Worm (Caenorhabditis elegans) whole organism, midembryonic: ENCODE data around the gene F55C9.14.

Experiments used
- T22C8.4 ChIP-seq: fragments of 200-800 bp; sonication (Bioruptor generic); IDR thresholded peaks from 2 replicates; pipeline ENCODE4 v1.3.6; 2022; ENCODE audit warnings: missing genetic modification characterization, missing compliant biosample characterization
- cog-1 ChIP-seq: sonication (generic microtip); optimal IDR thresholded peaks from 2 replicates; lab custom pipeline; 2016; ENCODE audit warnings: missing genetic modification characterization, missing compliant biosample characterization
- flt-1 ChIP-seq: fragments of 200-800 bp; sonication (Bioruptor generic); IDR thresholded peaks from 2 replicates; pipeline ENCODE4 v1.3.6; 2022; ENCODE audit warnings: missing genetic modification characterization, missing compliant biosample characterization
- klf-2 ChIP-seq: fragments of 200-800 bp; sonication (Bioruptor generic); conservative IDR thresholded peaks from 2 replicates; pipeline ENCODE4 v1.3.6; 2022; ENCODE audit warnings: missing genetic modification reagents, missing genetic modification characterization, missing compliant biosample characterization
- med-1 ChIP-seq: sonication (generic microtip); optimal IDR thresholded peaks from 2 replicates; lab custom pipeline; 2017; ENCODE audit warnings: missing genetic modification characterization, mild to moderate bottlenecking, missing compliant biosample characterization, antibody characterized with exemption, missing genetic modification reagents; ENCODE audit not compliant: insufficient read depth
- ref-1 ChIP-seq: fragments of 200-800 bp; sonication (Bioruptor generic); conservative IDR thresholded peaks from 2 replicates; pipeline ENCODE4 v1.3.6; 2022; ENCODE audit warnings: missing genetic modification reagents, missing genetic modification characterization, missing compliant biosample characterization
- tab-1 ChIP-seq: fragments of 200-800 bp; sonication (Bioruptor generic); IDR thresholded peaks from 2 replicates; pipeline ENCODE4 v1.3.6; 2022; ENCODE audit warnings: missing genetic modification characterization, missing compliant biosample characterization
- ztf-23 ChIP-seq: fragments of 200-800 bp; sonication (Bioruptor generic); IDR thresholded peaks from 2 replicates; pipeline ENCODE4 v1.3.6; 2022; ENCODE audit warnings: missing genetic modification reagents, missing genetic modification characterization, missing compliant biosample characterization
- ztf-29 ChIP-seq: fragments of 200-800 bp; sonication (Bioruptor generic); IDR thresholded peaks from 2 replicates; pipeline ENCODE4 v1.3.6; 2022; ENCODE audit warnings: missing genetic modification reagents, missing genetic modification characterization, missing compliant biosample characterization

The F55C9.14 gene

DNA sequence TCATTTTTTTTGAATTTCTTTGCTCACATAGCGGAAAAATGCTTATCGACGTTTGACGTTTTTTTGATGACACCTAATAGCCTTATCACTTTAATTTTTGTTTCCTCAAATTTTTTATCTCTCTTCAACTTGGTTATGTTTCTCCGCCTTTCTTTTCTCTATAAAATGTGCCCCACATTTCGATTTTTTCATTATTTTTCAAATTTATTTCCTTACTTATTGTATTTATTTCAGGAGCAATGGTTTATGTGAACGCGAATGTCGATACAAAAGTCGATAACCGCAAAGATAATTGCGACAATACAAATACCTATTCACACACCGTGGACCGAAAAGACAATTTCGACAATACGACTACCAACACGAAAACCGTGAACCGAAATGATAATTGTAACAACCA lies 21.0 kb downstream of the F55C9.14 start, which contains the start of gene sdz-6:
sdz-6 (plus strand) TSS at position 229 of the 400 bp plus-strand sequence.
- TF ChIP-seq tab-1 (GFP tag; lab: Robert Waterston, UW) (no peak), ref-1 (GFP tag; lab: Robert Waterston, UW) (no peak), med-1 (GFP tag; lab: Kevin White, UChicago) (no peak), klf-2 (GFP tag; lab: Robert Waterston, UW) (no peak), ztf-23 (GFP tag; lab: Robert Waterston, UW) (no peak), ztf-29 (no peak), cog-1 (tag; lab: Kevin White, UChicago) (no peak), flt-1 (GFP tag; lab: Robert Waterston, UW) (no peak), T22C8.4 (GFP tag; lab: Robert Waterston, UW) (no peak)

DNA sequence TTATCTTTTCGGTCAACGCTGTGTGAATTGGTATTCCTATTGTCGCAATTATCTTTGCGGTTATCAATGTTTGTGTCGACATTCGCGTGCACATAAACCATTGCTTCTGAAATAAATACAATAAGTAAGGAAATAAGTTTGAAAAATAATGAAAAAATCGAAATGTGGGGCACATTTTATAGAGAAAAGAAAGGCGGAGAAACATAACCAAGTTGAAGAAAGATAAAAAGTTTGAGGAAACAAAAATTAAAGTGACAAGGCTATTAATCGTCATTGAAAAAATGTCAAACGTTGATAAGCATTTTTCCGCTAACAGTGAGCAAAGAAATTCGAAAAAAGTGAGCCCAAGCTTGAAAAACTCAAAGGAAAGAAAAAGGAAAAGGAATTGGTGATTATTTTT lies 23.0 kb downstream of the F55C9.14 start, which contains the start of gene C43D7.4:
C43D7.4 (minus strand) TSS at position 101 of the 400 bp plus-strand sequence.
- TF ChIP-seq ref-1 (GFP tag; lab: Robert Waterston, UW): no peak
- no peak for TF ChIP-seq T22C8.4 (GFP tag; lab: Robert Waterston, UW)
- TF ChIP-seq tab-1 (GFP tag; lab: Robert Waterston, UW): no peak
- no peak for TF ChIP-seq klf-2 (GFP tag; lab: Robert Waterston, UW)

DNA sequence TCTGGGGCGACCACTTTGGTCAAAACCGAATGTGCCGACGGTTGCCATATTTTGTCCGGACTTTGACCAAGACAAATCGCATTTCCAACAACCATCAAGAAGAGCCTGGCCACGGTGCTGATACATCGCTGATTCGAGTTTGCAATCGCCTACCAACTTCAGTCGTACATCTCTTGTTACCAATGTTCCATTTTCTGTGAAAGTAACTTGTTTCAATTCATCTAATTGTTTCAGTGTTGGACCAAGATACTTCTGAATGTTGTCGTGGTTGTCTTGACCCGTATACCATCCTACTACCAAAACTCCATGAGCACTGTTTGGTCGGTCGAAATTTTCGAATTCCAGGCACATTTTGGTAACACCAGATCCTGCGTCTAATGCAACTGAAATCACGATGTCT lies 26.1 kb downstream of the F55C9.14 start:
- TF ChIP-seq T22C8.4 (GFP tag; lab: Robert Waterston, UW) (no peak), ztf-29 (no peak), tab-1 (GFP tag; lab: Robert Waterston, UW) (no peak), cog-1 (tag; lab: Kevin White, UChicago) (no peak), klf-2 (GFP tag; lab: Robert Waterston, UW) (no peak), ref-1 (GFP tag; lab: Robert Waterston, UW) (no peak), ztf-23 (GFP tag; lab: Robert Waterston, UW) (no peak), flt-1 (GFP tag; lab: Robert Waterston, UW) (no peak), med-1 (GFP tag; lab: Kevin White, UChicago) (no peak)

DNA sequence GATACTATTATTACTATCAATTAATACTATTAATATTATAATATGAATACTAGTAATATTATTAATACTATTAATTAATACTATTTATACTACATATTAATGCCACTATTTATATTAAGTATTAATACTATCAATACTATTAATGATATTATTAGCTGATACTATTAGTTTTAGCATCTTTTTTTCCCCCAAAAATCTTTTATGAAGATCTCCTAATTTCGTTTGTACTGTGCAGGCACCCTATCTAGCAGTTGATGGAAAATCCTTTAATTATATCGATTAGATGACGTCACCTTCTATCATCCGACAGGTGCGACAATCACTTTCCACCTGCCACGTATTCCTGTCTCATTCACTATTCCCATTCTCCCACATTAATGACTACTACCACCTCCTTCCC lies 29.9 kb downstream of the F55C9.14 start, which contains the start of gene fbxb-65:
fbxb-65 (plus strand) TSS at position 301 of the 400 bp plus-strand sequence.
- TF ChIP-seq tab-1 (GFP tag; lab: Robert Waterston, UW) (no peak), T22C8.4 (GFP tag; lab: Robert Waterston, UW) (no peak), cog-1 (tag; lab: Kevin White, UChicago) (no peak), ref-1 (GFP tag; lab: Robert Waterston, UW) (no peak), ztf-29 (no peak), flt-1 (GFP tag; lab: Robert Waterston, UW) (no peak), klf-2 (GFP tag; lab: Robert Waterston, UW) (no peak), ztf-23 (GFP tag; lab: Robert Waterston, UW) (no peak), med-1 (GFP tag; lab: Kevin White, UChicago) (no peak)

DNA sequence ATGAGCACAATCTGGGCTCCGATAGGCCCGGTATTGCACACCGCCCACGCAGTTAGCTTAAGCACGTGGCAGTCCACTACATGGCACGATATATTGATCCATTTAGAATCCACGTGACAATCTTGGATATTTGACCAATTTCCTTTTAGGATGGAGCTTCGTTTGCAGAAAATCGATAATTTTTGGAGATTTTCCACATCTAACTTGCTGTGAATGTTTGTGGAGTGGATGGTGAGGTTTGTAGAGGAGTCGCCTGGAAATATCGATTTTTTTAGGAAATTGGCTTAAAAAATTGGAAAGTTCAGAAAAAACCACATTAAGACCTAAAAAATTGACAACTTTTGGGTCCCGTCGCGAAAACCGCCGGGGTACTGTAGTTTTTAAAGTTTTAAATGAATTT lies 38.0 kb downstream of the F55C9.14 start:
- TF ChIP-seq med-1 (GFP tag; lab: Kevin White, UChicago) (no peak), T22C8.4 (GFP tag; lab: Robert Waterston, UW) (peak; percentile 64), ztf-23 (GFP tag; lab: Robert Waterston, UW) (no peak), cog-1 (tag; lab: Kevin White, UChicago) (no peak)
